Worm (Caenorhabditis elegans): ENCODE data around the gene ttbk-6.

The ttbk-6 gene

ce11 chrIII:5085529-5085928 is 11.0 kb downstream of the ttbk-6 start, which contains the start of gene cah-1:
cah-1 (minus strand) TSS chrIII:5085629.
- TF ChIP-seq elt-4 (tag; optimal IDR thresholded peaks at IDR 0.05): no peak
- TF ChIP-seq sox-4 (tag; optimal IDR thresholded peaks at IDR 0.05): no peak
- TF ChIP-seq fax-1 (tag; optimal IDR thresholded peaks at IDR 0.05): no peak
- no peak for TF ChIP-seq Y22D7AL.16 (tag; optimal IDR thresholded peaks at IDR 0.05)
- no peak for TF ChIP-seq ceh-34 (tag; optimal IDR thresholded peaks at IDR 0.05)
- no peak for TF ChIP-seq pros-1 (tag; optimal IDR thresholded peaks at IDR 0.05)
- no peak for TF ChIP-seq ceh-22 (tag; optimal IDR thresholded peaks at IDR 0.05)
- TF ChIP-seq tbx-7 (tag; optimal IDR thresholded peaks at IDR 0.05): no peak
- TF ChIP-seq unc-55 (GFP tag; optimal IDR thresholded peaks at IDR 0.05): no peak
- no peak for TF ChIP-seq pax-1 (tag; optimal IDR thresholded peaks at IDR 0.05)
- no peak for TF ChIP-seq nhr-11 (tag; optimal IDR thresholded peaks at IDR 0.05)
- no peak for TF ChIP-seq che-1 (tag; optimal IDR thresholded peaks at IDR 0.05)
- TF ChIP-seq tbx-2 (tag; optimal IDR thresholded peaks at IDR 0.05): no peak
- no peak for TF ChIP-seq hlh-8 (tag; optimal IDR thresholded peaks at IDR 0.05)
- TF ChIP-seq ceh-18 (tag; optimal IDR thresholded peaks at IDR 0.05): no peak
- TF ChIP-seq ceh-9 (tag; optimal IDR thresholded peaks at IDR 0.05): no peak
- no peak for TF ChIP-seq unc-42 (tag; optimal IDR thresholded peaks at IDR 0.05)

- no peak for TF ChIP-seq ahr-1 (tag; optimal IDR thresholded peaks at IDR 0.05)
- no peak for TF ChIP-seq ceh-34 (tag; optimal IDR thresholded peaks at IDR 0.05)
- TF ChIP-seq K09A11.1 (tag; optimal IDR thresholded peaks at IDR 0.05; ENCODE audit: insufficient read depth): no peak
- no peak for TF ChIP-seq unc-86 (tag; optimal IDR thresholded peaks at IDR 0.05)
- TF ChIP-seq ceh-9 (tag; optimal IDR thresholded peaks at IDR 0.05): no peak
- TF ChIP-seq madf-2 (tag; optimal IDR thresholded peaks at IDR 0.05): no peak
- TF ChIP-seq dve-1 (tag; optimal IDR thresholded peaks at IDR 0.05): no peak
- no peak for TF ChIP-seq elt-4 (tag; optimal IDR thresholded peaks at IDR 0.05)
- TF ChIP-seq pha-2 (tag; optimal IDR thresholded peaks at IDR 0.05): no peak
- TF ChIP-seq Y22D7AL.16 (tag; optimal IDR thresholded peaks at IDR 0.05): no peak
- no peak for TF ChIP-seq lim-6 (tag; optimal IDR thresholded peaks at IDR 0.05)
- TF ChIP-seq nhr-11 (tag; optimal IDR thresholded peaks at IDR 0.05): no peak
These were observed 15.0 kb downstream of the ttbk-6 start for ce11 chrIII:5089489-5089888.

- TF ChIP-seq ceh-19 (GFP tag; optimal IDR thresholded peaks at IDR 0.05) (no peak), ceh-45 (GFP tag; IDR thresholded peaks at IDR 0.05) (no peak), sox-4 (tag; optimal IDR thresholded peaks at IDR 0.05) (no peak), ceh-30 (tag; optimal IDR thresholded peaks at IDR 0.05) (no peak), unc-3 (GFP tag; conservative IDR thresholded peaks at IDR 0.05) (no peak), unc-3 (tag; optimal IDR thresholded peaks at IDR 0.05) (no peak), pax-1 (tag; optimal IDR thresholded peaks at IDR 0.05) (no peak), ama-1 (optimal IDR thresholded peaks at IDR 0.05) (no peak), ceh-31 (tag; optimal IDR thresholded peaks at IDR 0.05) (no peak), T23F11.4 (GFP tag; optimal IDR thresholded peaks at IDR 0.05) (no peak), mec-3 (tag; optimal IDR thresholded peaks at IDR 0.05; ENCODE audit: borderline replicate concordance) (no peak), Y22D7AL.16 (tag; optimal IDR thresholded peaks at IDR 0.05) (no peak), fkh-10 (GFP tag; optimal IDR thresholded peaks at IDR 0.05) (no peak)
These were observed 17.8 kb downstream of the ttbk-6 start for ce11 chrIII:5092345-5092744.

DNA sequence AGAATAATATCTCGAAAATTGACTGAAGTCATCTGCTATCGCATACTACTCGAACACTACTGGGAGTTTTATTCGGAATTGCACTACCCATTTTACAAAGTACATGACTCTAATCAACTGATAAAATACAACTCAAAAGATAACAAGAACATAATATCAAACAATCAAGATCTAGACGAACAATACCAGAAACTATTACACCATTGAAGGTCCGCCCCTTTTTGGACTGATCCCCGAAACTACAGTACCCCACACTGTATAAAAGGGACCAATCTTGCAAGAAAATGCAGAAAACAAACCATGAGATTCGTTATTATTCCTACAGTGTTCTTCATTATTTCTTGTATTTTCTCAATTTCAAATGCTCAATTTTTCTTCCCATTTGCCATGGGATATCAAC is 20.0 kb downstream of the ttbk-6 start, which contains the start of gene F54D8.10:
F54D8.10 (plus strand) TSS at position 301 of the 400 bp plus-strand sequence.
- TF ChIP-seq nhr-11 (tag; optimal IDR thresholded peaks at IDR 0.05) (no peak), pat-9 (tag; optimal IDR thresholded peaks at IDR 0.05) (no peak), pha-2 (tag; optimal IDR thresholded peaks at IDR 0.05) (no peak), ttx-3 (tag; optimal IDR thresholded peaks at IDR 0.05) (no peak), ceh-22 (tag; optimal IDR thresholded peaks at IDR 0.05) (no peak), dmd-4 (tag; optimal IDR thresholded peaks at IDR 0.05; ENCODE audit: borderline replicate concordance) (no peak), ceh-9 (tag; optimal IDR thresholded peaks at IDR 0.05) (no peak), lim-6 (tag; optimal IDR thresholded peaks at IDR 0.05) (no peak), fax-1 (tag; optimal IDR thresholded peaks at IDR 0.05) (no peak)
